Fruit fly (Drosophila melanogaster) whole organism, embryonic: ENCODE measurements around the gene Sap130.
A peak's percentile ranks its signal among the peaks of the same experiment; 100 is the strongest.

Source experiments
- Adf1 ChIP-seq: fragments of 200-800 bp; sonication (Bioruptor generic); IDR thresholded peaks from 2 replicates; pipeline ENCODE4 v1.3.6; 2022; ENCODE audit warnings: missing biosample characterization, missing genetic modification characterization
- Bgb ChIP-seq: fragments of 200-800 bp; sonication (Bioruptor generic); IDR thresholded peaks from 2 replicates; pipeline ENCODE4 v1.3.6; 2022; ENCODE audit warnings: missing biosample characterization, missing genetic modification characterization; ENCODE audit not compliant: partially characterized antibody
- CG10209 ChIP-seq: fragments of 200-800 bp; sonication (Bioruptor generic); optimal IDR thresholded peaks from 3 replicates; lab custom pipeline; 2017; ENCODE audit warnings: missing biosample characterization, mild to moderate bottlenecking, missing genetic modification characterization, missing genetic modification reagents
- CG10366 ChIP-seq: fragments of 200-800 bp; sonication (Bioruptor generic); IDR thresholded peaks from 2 replicates; pipeline ENCODE4 v1.3.6; 2022; ENCODE audit warnings: missing biosample characterization, missing genetic modification characterization
- CG10543 ChIP-seq: fragments of 200-800 bp; sonication (Bioruptor generic); optimal IDR thresholded peaks from 3 replicates; lab custom pipeline; 2017; ENCODE audit warnings: missing biosample characterization, mild to moderate bottlenecking, missing genetic modification characterization, moderate library complexity
- CG12744 ChIP-seq: fragments of 200-800 bp; sonication (Bioruptor generic); optimal IDR thresholded peaks from 2 replicates; lab custom pipeline; 2016; ENCODE audit warnings: missing biosample characterization, missing genetic modification characterization
- CG17385 ChIP-seq: fragments of 200-800 bp; sonication (Bioruptor generic); optimal IDR thresholded peaks from 3 replicates; lab custom pipeline; 2018; ENCODE audit warnings: missing biosample characterization, mild to moderate bottlenecking, missing genetic modification characterization
- CG18599 ChIP-seq: fragments of 200-800 bp; sonication (Bioruptor generic); optimal IDR thresholded peaks from 3 replicates; lab custom pipeline; 2017; ENCODE audit warnings: missing biosample characterization, missing genetic modification characterization, mild to moderate bottlenecking, moderate library complexity, missing genetic modification reagents
- CG2120 ChIP-seq: fragments of 200-800 bp; sonication (Bioruptor generic); optimal IDR thresholded peaks from 3 replicates; lab custom pipeline; 2016; ENCODE audit warnings: missing biosample characterization, missing genetic modification characterization
- CG2199 ChIP-seq: fragments of 200-800 bp; sonication (Bioruptor generic); IDR thresholded peaks from 3 replicates; pipeline ENCODE4 v1.3.6; 2022; ENCODE audit warnings: missing biosample characterization, missing genetic modification characterization
- CG2875 ChIP-seq: fragments of 200-800 bp; sonication (Bioruptor generic); optimal IDR thresholded peaks from 2 replicates; lab custom pipeline; 2017; ENCODE audit warnings: missing biosample characterization, mild to moderate bottlenecking, missing genetic modification characterization, missing genetic modification reagents
- CG3163 ChIP-seq: fragments of 200-800 bp; sonication (Bioruptor generic); optimal IDR thresholded peaks from 3 replicates; lab custom pipeline; 2016; ENCODE audit warnings: missing biosample characterization, missing genetic modification characterization
- CG32532 ChIP-seq: fragments of 200-800 bp; sonication (Bioruptor generic); IDR thresholded peaks from 2 replicates; pipeline ENCODE4 v1.3.6; 2022; ENCODE audit warnings: missing biosample characterization, missing genetic modification characterization
- CG33213 ChIP-seq: fragments of 200-800 bp; sonication (Bioruptor generic); optimal IDR thresholded peaks from 3 replicates; lab custom pipeline; 2016; ENCODE audit warnings: missing biosample characterization, missing genetic modification characterization
- CG3726 ChIP-seq: fragments of 200-800 bp; sonication (Bioruptor generic); IDR thresholded peaks from 3 replicates; pipeline ENCODE4, ENCODE4 v1.3.6; 2022; ENCODE audit warnings: missing biosample characterization, missing genetic modification characterization
- CG5953 ChIP-seq: fragments of 200-800 bp; sonication (Bioruptor generic); IDR thresholded peaks from 2 replicates; pipeline ENCODE4 v1.3.6; 2022; ENCODE audit warnings: missing biosample characterization, missing genetic modification characterization
- CG8290 ChIP-seq, 3 experiments: fragments of 200-800 bp; sonication (Bioruptor generic); optimal IDR thresholded peaks; 2 replicates each; lab custom pipeline; 2016 to 2019; ENCODE audit warnings: missing biosample characterization in 3 of 3, missing genetic modification characterization in 3 of 3, mild to moderate bottlenecking in 2 of 3, moderate library complexity in 1 of 3
- Deaf1 ChIP-seq: fragments of 200-800 bp; optimal IDR thresholded peaks from 3 replicates; lab custom pipeline; 2019; ENCODE audit warnings: missing biosample characterization, mild to moderate bottlenecking, missing genetic modification characterization, moderate library complexity
- E2f2 ChIP-seq: fragments of 200-800 bp; sonication (Bioruptor generic); IDR thresholded peaks from 2 replicates; pipeline ENCODE4 v1.3.6; 2022; ENCODE audit warnings: missing biosample characterization, missing genetic modification characterization
- ERR ChIP-seq: fragments of 200-800 bp; sonication (Bioruptor generic); optimal IDR thresholded peaks from 2 replicates; lab custom pipeline; 2016; ENCODE audit warnings: missing biosample characterization, missing genetic modification characterization
- GATAe ChIP-seq: fragments of 200-800 bp; sonication (Bioruptor generic); conservative IDR thresholded peaks from 2 replicates; pipeline ENCODE4 v1.3.6; 2022; ENCODE audit warnings: missing biosample characterization, missing genetic modification characterization
- Hmx ChIP-seq: fragments of 200-800 bp; sonication (Bioruptor generic); optimal IDR thresholded peaks from 2 replicates; lab custom pipeline; 2016; ENCODE audit warnings: missing biosample characterization, missing genetic modification characterization
- Med ChIP-seq: fragments of 200-800 bp; sonication (Bioruptor generic); peaks from one replicate; lab custom pipeline; 2016; ENCODE audit warnings: missing biosample characterization, missing genetic modification characterization, mild to moderate bottlenecking, inconsistent platforms, moderate library complexity
- NK7.1 ChIP-seq: fragments of 200-800 bp; sonication (Bioruptor generic); optimal IDR thresholded peaks from 3 replicates; lab custom pipeline; 2016; ENCODE audit warnings: missing biosample characterization, missing genetic modification characterization
- Nf-YC ChIP-seq: fragments of 200-800 bp; optimal IDR thresholded peaks from 3 replicates; lab custom pipeline; 2019; ENCODE audit warnings: missing biosample characterization, mild to moderate bottlenecking, missing genetic modification characterization, moderate library complexity
- Side ChIP-seq: fragments of 200-800 bp; sonication (Bioruptor generic); optimal IDR thresholded peaks from 2 replicates; lab custom pipeline; 2016; ENCODE audit warnings: missing biosample characterization, missing genetic modification characterization
- Trl ChIP-seq, 3 experiments: fragments of >200 bp in 2 of 3; fragments of 200-800 bp in 1 of 3; sonication (Bioruptor generic) in 1 of 3; optimal IDR thresholded peaks; 2 replicates in 1 of 3; 3 replicates in 2 of 3; lab custom pipeline; 2016 to 2017; ENCODE audit warnings: missing biosample characterization in 1 of 3, missing genetic modification characterization in 1 of 3
- Vsx1 ChIP-seq: fragments of 200-800 bp; sonication (Bioruptor generic); optimal IDR thresholded peaks from 2 replicates; lab custom pipeline; 2017; ENCODE audit warnings: missing biosample characterization, mild to moderate bottlenecking, missing genetic modification characterization, missing genetic modification reagents
- br ChIP-seq: fragments of >200 bp; optimal IDR thresholded peaks from 2 replicates; lab custom pipeline; 2017
- cg ChIP-seq: fragments of 200-800 bp; sonication (Bioruptor generic); optimal IDR thresholded peaks from 3 replicates; lab custom pipeline; 2019; ENCODE audit warnings: missing biosample characterization, mild to moderate bottlenecking, missing genetic modification characterization, moderate library complexity
- ftz-f1 ChIP-seq: fragments of 200-800 bp; sonication (Bioruptor generic); optimal IDR thresholded peaks from 2 replicates; lab custom pipeline; 2016; ENCODE audit warnings: missing biosample characterization, missing genetic modification characterization
- gem ChIP-seq: fragments of 200-800 bp; sonication (Bioruptor generic); optimal IDR thresholded peaks from 2 replicates; lab custom pipeline; 2019; ENCODE audit warnings: missing biosample characterization, mild to moderate bottlenecking, missing genetic modification characterization, moderate library complexity
- grau ChIP-seq: fragments of 200-800 bp; optimal IDR thresholded peaks from 3 replicates; lab custom pipeline; 2019; ENCODE audit warnings: missing biosample characterization, mild to moderate bottlenecking, missing genetic modification characterization, moderate library complexity
- gsb ChIP-seq: fragments of 200-800 bp; sonication (Bioruptor generic); IDR thresholded peaks from 2 replicates; pipeline ENCODE4 v1.3.6; 2022; ENCODE audit warnings: missing biosample characterization, missing genetic modification characterization
- ham ChIP-seq: fragments of 200-800 bp; sonication (Bioruptor generic); IDR thresholded peaks from 2 replicates; pipeline ENCODE4 v1.3.6; 2022; ENCODE audit warnings: missing biosample characterization, missing genetic modification characterization
- hbn ChIP-seq: fragments of 200-800 bp; sonication (Bioruptor generic); IDR thresholded peaks from 2 replicates; pipeline ENCODE4 v1.3.6; 2022; ENCODE audit warnings: missing biosample characterization, missing genetic modification characterization; ENCODE audit not compliant: partially characterized antibody
- lab ChIP-seq: fragments of 200-800 bp; sonication (Bioruptor generic); optimal IDR thresholded peaks from 3 replicates; lab custom pipeline; 2017; ENCODE audit warnings: missing biosample characterization, missing genetic modification characterization, mild to moderate bottlenecking, moderate library complexity, missing genetic modification reagents
- nom ChIP-seq: fragments of 200-800 bp; sonication (Bioruptor generic); optimal IDR thresholded peaks from 2 replicates; lab custom pipeline; 2017; ENCODE audit warnings: missing biosample characterization, missing genetic modification characterization, mild to moderate bottlenecking, moderate library complexity, missing genetic modification reagents
- pan ChIP-seq, 4 experiments: fragments of >200 bp in 3 of 4; fragments of 200-800 bp in 1 of 4; sonication (Bioruptor generic) in 1 of 4; optimal IDR thresholded peaks in 3 of 4; IDR thresholded peaks in 1 of 4; 2 replicates each; pipeline versions ENCODE4 v1.3.6 to Lab custom; 2017 to 2022; ENCODE audit warnings: missing biosample characterization in 2 of 4, missing genetic modification characterization in 2 of 4, mixed read lengths in 1 of 4
- pb ChIP-seq: fragments of 200-800 bp; sonication (Bioruptor generic); optimal IDR thresholded peaks from 3 replicates; lab custom pipeline; 2016; ENCODE audit warnings: missing biosample characterization, missing genetic modification characterization
- peb ChIP-seq: fragments of 200-800 bp; sonication (Bioruptor generic); IDR thresholded peaks from 2 replicates; pipeline ENCODE4 v1.3.6; 2022; ENCODE audit warnings: missing biosample characterization, missing genetic modification characterization
- pros ChIP-seq: fragments of 200-800 bp; sonication (Bioruptor generic); optimal IDR thresholded peaks from 3 replicates; lab custom pipeline; 2019; ENCODE audit warnings: missing biosample characterization, mild to moderate bottlenecking, missing genetic modification characterization, moderate library complexity
- ro ChIP-seq: fragments of 200-800 bp; sonication (Bioruptor generic); IDR thresholded peaks from 2 replicates; pipeline ENCODE4 v1.3.6; 2022; ENCODE audit warnings: missing biosample characterization, missing genetic modification characterization
- sd ChIP-seq: fragments of 200-800 bp; sonication (Bioruptor generic); optimal IDR thresholded peaks from 3 replicates; lab custom pipeline; 2018; ENCODE audit warnings: missing biosample characterization, mild to moderate bottlenecking, missing genetic modification characterization, moderate library complexity
- so ChIP-seq: fragments of 200-800 bp; sonication (Bioruptor generic); IDR thresholded peaks from 3 replicates; pipeline ENCODE4 v1.3.6; 2022; ENCODE audit warnings: missing biosample characterization, missing genetic modification characterization
- tap ChIP-seq: fragments of 200-800 bp; optimal IDR thresholded peaks from 3 replicates; lab custom pipeline; 2019; ENCODE audit warnings: missing biosample characterization, mild to moderate bottlenecking, missing genetic modification characterization, moderate library complexity
- vvl ChIP-seq: fragments of 200-800 bp; sonication (Bioruptor generic); IDR thresholded peaks from 2 replicates; pipeline ENCODE4 v1.3.6; 2022; ENCODE audit warnings: missing biosample characterization, missing genetic modification characterization
- wdn ChIP-seq: fragments of 200-800 bp; sonication (Bioruptor generic); IDR thresholded peaks from 2 replicates; pipeline ENCODE4 v1.3.6; 2022; ENCODE audit warnings: missing biosample characterization, missing genetic modification characterization
- zfh1 ChIP-seq: fragments of 200-800 bp; sonication (Bioruptor generic); IDR thresholded peaks from 3 replicates; pipeline ENCODE4 v1.3.6; 2022; ENCODE audit warnings: missing biosample characterization, missing genetic modification characterization

Gene Sap130

DNA sequence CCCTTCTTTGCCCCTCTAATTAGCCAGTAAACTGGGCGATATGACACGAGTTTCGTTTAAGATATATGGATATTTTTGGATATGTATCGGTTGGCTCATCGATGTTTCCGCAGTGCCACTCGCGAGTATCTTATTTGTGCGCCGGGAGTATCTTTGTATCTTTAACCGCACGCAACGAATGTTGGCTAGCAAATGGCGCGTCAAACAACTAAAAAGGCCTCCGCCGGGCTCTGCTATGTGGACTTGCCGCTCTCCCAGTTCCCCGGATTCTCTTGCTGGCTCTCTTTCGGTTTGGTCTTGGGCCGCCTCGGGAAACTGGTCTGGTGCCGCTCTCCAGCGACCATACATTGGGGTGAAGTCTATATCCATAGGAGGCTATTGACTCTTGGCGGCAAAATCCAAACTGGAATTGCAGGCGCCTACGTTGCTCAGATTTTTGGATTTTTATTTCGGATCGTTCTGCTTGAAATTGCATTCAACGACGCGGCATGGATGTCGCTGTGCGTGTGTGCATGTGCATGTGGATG lies 26.7 kb downstream of the Sap130 start (continued):
- peak; percentile 42; the same call in 1 of the 2 replicates for TF ChIP-seq Bgb
- peak; percentile 44; the same call in 1 of the 2 replicates for TF ChIP-seq vvl (GFP tag; lab: Robert Waterston, UW)
- TF ChIP-seq so (GFP tag; lab: Robert Waterston, UW) = peak; percentile 46; the same call in 1 of the 3 replicates
- TF ChIP-seq ro = no peak
- TF ChIP-seq Nf-YC = peak; percentile 49
- peak; percentile 0 for TF ChIP-seq CG18599
- TF ChIP-seq CG2875 (GFP tag; lab: Kevin White, UChicago) = peak; percentile 15
- TF ChIP-seq CG10543 (GFP tag; lab: Kevin White, UChicago) = peak; percentile 48
- TF ChIP-seq peb (GFP tag; lab: Robert Waterston, UW) = no peak
- peak; percentile 43; the same call in 1 of the 2 replicates for TF ChIP-seq CG32532 (GFP tag; lab: Robert Waterston, UW)
- no peak for TF ChIP-seq CG10209 (GFP tag; lab: Kevin White, UChicago)
- TF ChIP-seq Vsx1 (GFP tag; lab: Kevin White, UChicago) = peak; percentile 5
- TF ChIP-seq CG17385 = peak; percentile 12
- 0 out of 2 replicates have a peak, but pooled peaks have one; percentile 26 for TF ChIP-seq gsb (GFP tag; lab: Robert Waterston, UW)
- TF ChIP-seq CG33213 = no peak
- no peak for TF ChIP-seq tap (tag; lab: Kevin White, UChicago)
- TF ChIP-seq E2f2 = peak; percentile 48; the same call in 1 of the 2 replicates
- no peak for TF ChIP-seq GATAe (GFP tag; lab: Robert Waterston, UW)
- no peak for TF ChIP-seq ham (GFP tag; lab: Robert Waterston, UW)
- TF ChIP-seq lab = peak; percentile 55
- peak; percentile 27 for TF ChIP-seq cg (GFP tag; lab: Kevin White, UChicago)
- peak; percentile 5; the same call in 1 of the 2 replicates for TF ChIP-seq Adf1 (GFP tag; lab: Robert Waterston, UW)
- TF ChIP-seq Med (GFP tag; lab: Kevin White, UChicago) = peak; percentile 81
- TF ChIP-seq pros (GFP tag; lab: Kevin White, UChicago) = no peak
- TF ChIP-seq NK7.1 (GFP tag; lab: Kevin White, UChicago) = no peak
- TF ChIP-seq wdn (GFP tag; lab: Robert Waterston, UW) = no peak
- no peak for TF ChIP-seq CG12744 (GFP tag; lab: Kevin White, UChicago)
- TF ChIP-seq pb = no peak
- TF ChIP-seq CG2199 (GFP tag; lab: Robert Waterston, UW) = peak; percentile 72; the same call in 2 of the 3 replicates
- 0 out of 3 replicates have a peak, but pooled peaks have one; percentile 9 for TF ChIP-seq zfh1 (GFP tag; lab: Robert Waterston, UW)
- no peak for TF ChIP-seq CG2120 (GFP tag; lab: Kevin White, UChicago)
- TF ChIP-seq CG3726 = no peak
- peak; percentile 79 to 88 for TF ChIP-seq Trl (optimal IDR thresholded peaks at IDR 0.05; lab: Kevin White, UChicago)
- TF ChIP-seq Trl (GFP tag; optimal IDR thresholded peaks at IDR 0.05; lab: Kevin White, UChicago) = peak; percentile 12
- no peak for TF ChIP-seq CG5953 (GFP tag; lab: Robert Waterston, UW)
- TF ChIP-seq ERR (GFP tag; lab: Kevin White, UChicago) = peak; percentile 8
- no peak for TF ChIP-seq br (lab: Kevin White, UChicago)
- TF ChIP-seq Hmx (GFP tag; lab: Kevin White, UChicago) = no peak
- peak; percentile 77 for TF ChIP-seq nom (GFP tag; lab: Kevin White, UChicago)
- no peak for TF ChIP-seq CG8290 (GFP tag; optimal IDR thresholded peaks at IDR 0.05; lab: Kevin White, UChicago)
- peak in 1 of 2 experiments; percentile 45 for TF ChIP-seq CG8290 (tag; optimal IDR thresholded peaks at IDR 0.05; lab: Kevin White, UChicago)
- TF ChIP-seq CG10366 (GFP tag; lab: Robert Waterston, UW) = no peak
- peak; percentile 53 for TF ChIP-seq Deaf1 (tag; lab: Kevin White, UChicago)
- peak; percentile 69 for TF ChIP-seq sd (tag; lab: Kevin White, UChicago)
- TF ChIP-seq pan (optimal IDR thresholded peaks at IDR 0.05; lab: Kevin White, UChicago) = no peak
- TF ChIP-seq pan (GFP tag; optimal IDR thresholded peaks at IDR 0.05 in 1 of 2, IDR thresholded peaks at IDR 0.05 in 1 of 2) = peak in 1 of 2 experiments; percentile 24
- TF ChIP-seq ftz-f1 (GFP tag; lab: Kevin White, UChicago) = no peak
- no peak for TF ChIP-seq grau (tag; lab: Kevin White, UChicago)
- TF ChIP-seq hbn (GFP tag; lab: Robert Waterston, UW) = no peak
- no peak for TF ChIP-seq gem (tag; lab: Kevin White, UChicago)
- peak; percentile 75 for TF ChIP-seq CG3163 (GFP tag; lab: Kevin White, UChicago)
- no peak for TF ChIP-seq Side (GFP tag; lab: Kevin White, UChicago)
